Worm (Caenorhabditis elegans): ENCODE measurements around the gene F11G11.14.
"Not testable (repeated sequence)": the region's sequence is repeated elsewhere in the genome, so short reads cannot be mapped to it uniquely, and the experiment has no call there.

The F11G11.14 gene

DNA sequence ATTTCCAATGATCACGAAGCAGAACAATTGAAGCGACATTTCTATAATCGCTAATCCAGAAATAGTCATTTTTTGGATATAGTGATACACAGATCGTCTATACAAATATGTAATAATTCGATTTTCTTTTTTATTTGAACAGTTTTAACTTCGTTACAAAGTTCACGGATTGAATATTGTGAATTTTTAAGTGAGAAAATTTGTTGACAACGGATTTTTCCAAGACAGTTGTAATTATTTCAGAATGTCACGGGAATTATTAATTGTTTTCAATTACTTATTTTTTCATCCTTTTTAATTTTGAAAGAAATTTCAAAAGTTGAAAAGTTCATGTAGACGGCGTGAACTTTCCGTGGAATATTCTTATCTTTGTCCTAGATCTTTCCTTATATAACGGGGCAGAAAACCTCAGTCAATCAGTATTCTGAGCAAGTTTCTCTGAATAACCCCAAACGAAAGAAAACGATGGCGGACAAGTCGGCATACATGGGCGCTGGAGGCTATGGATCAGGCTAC, 21.3 kb upstream of the F11G11.14 start, which contains the start of the genes T23B7.2 and nspd-4:
TSS of gene T23B7.2 (minus strand) at position 101 of the 516 bp plus-strand sequence.
TSS of gene nspd-4 (plus strand) at position 466 of the 516 bp plus-strand sequence.
- not testable (repeated sequence) for TF ChIP-seq nhr-111 (GFP tag; optimal IDR thresholded peaks at IDR 0.05); Y48G9A.11 (GFP tag; IDR thresholded peaks at IDR 0.05); ama-1 (optimal IDR thresholded peaks at IDR 0.05)

DNA sequence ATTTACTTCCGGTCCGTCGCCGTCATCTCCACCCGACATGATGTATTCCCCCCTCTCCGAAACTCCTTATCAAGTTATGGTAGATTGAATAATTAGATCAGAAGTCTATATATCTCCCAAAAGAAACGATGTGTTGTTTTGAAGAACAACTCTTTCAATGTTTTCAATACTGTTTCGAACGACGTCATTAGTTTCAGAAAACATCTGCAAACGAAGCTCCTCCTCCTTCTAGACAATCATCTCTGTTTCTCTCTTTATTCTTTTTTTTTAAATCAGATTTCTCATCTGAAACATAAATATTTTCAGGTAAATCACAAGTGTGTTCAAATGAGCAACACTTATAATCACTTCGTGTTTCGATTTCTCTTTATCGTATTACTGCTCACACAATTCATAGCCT, 13.6 kb upstream of the F11G11.14 start, which contains the start of gene T23B7.3:
TSS of gene T23B7.3 (plus strand) at position 301 of the 400 bp plus-strand sequence.
- no peak for TF ChIP-seq tra-1 (GFP tag; IDR thresholded peaks at IDR 0.05)
- no peak for TF ChIP-seq lir-3 (tag; optimal IDR thresholded peaks at IDR 0.05)
- TF ChIP-seq lin-13 (GFP tag; optimal IDR thresholded peaks at IDR 0.05) = no peak
- no peak for TF ChIP-seq nhr-25 (tag; optimal IDR thresholded peaks at IDR 0.05; ENCODE audit: borderline replicate concordance, insufficient read depth)
- no peak for TF ChIP-seq ceh-82 (tag; optimal IDR thresholded peaks at IDR 0.05)
- TF ChIP-seq skn-1 (tag; optimal IDR thresholded peaks at IDR 0.05) = no peak
- no peak for TF ChIP-seq gei-8 (GFP tag; optimal IDR thresholded peaks at IDR 0.05)
- TF ChIP-seq dpl-1 (GFP tag; optimal IDR thresholded peaks at IDR 0.05) = no peak

DNA sequence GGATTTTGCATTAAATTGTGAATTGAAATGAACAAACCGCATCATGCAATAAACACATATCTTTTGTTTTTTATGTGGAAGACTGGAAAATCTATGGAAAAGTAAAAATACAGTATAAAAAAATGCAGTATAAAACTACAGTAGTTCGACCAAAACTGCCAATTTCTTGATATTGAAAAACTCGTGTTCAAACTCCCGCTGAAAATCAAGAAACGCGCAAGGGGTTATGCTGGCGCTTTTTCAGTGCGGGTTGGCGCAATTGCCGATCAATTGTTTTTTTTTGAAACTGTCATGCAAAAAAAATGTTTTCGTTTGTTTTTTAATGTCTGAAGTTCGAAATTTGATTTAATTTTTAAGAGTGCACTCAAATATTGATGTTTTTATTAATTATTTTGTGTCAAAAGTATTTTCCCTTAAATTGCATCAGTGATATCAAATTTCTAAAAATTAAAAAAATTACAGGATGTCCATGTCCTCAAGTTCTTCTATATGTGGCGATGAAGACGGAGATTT, 11.8 kb upstream of the F11G11.14 start, which contains the start of gene dnj-9:
TSS of gene dnj-9 (plus strand) at position 463 of the 513 bp plus-strand sequence.
- peak; percentile 77 for TF ChIP-seq egl-43 (GFP tag; IDR thresholded peaks at IDR 0.05)
- peak; percentile 76 for TF ChIP-seq zag-1 (tag; optimal IDR thresholded peaks at IDR 0.05)
- no peak for TF ChIP-seq F26F4.8 (GFP tag; conservative IDR thresholded peaks at IDR 0.05)
- TF ChIP-seq F37D6.2 (tag; optimal IDR thresholded peaks at IDR 0.05) = peak; percentile 89
- peak; percentile 65 for TF ChIP-seq zfp-2 (tag; optimal IDR thresholded peaks at IDR 0.05)
- TF ChIP-seq nhr-25 (tag; optimal IDR thresholded peaks at IDR 0.05; ENCODE audit: borderline replicate concordance, insufficient read depth) = peak; percentile 88
- peak; percentile 80 for TF ChIP-seq php-3 (GFP tag; IDR thresholded peaks at IDR 0.05)
- peak; percentile 93 for TF ChIP-seq F10B5.3 (tag; optimal IDR thresholded peaks at IDR 0.05)
- peak; percentile 64 for TF ChIP-seq zip-2 (tag; optimal IDR thresholded peaks at IDR 0.05)
- peak; percentile 89 for TF ChIP-seq pha-4 (GFP tag; IDR thresholded peaks at IDR 0.05)
- peak; percentile 94 for TF ChIP-seq pha-4 (tag; optimal IDR thresholded peaks at IDR 0.05)
- peak; percentile 95 for TF ChIP-seq T26A8.4 (GFP tag; IDR thresholded peaks at IDR 0.05)
- TF ChIP-seq D1046.2 (GFP tag; IDR thresholded peaks at IDR 0.05) = no peak
- TF ChIP-seq ceh-28 (tag; optimal IDR thresholded peaks at IDR 0.05) = no peak
- TF ChIP-seq nhr-111 (GFP tag; optimal IDR thresholded peaks at IDR 0.05) = no peak
- TF ChIP-seq jun-1 (tag; optimal IDR thresholded peaks at IDR 0.05) = peak; percentile 69
- TF ChIP-seq daf-19 (GFP tag; conservative IDR thresholded peaks at IDR 0.05) = peak; percentile 45; the same call in 1 of the 2 replicates
- TF ChIP-seq hlh-30 (tag; optimal IDR thresholded peaks at IDR 0.05; ENCODE audit: insufficient read depth) = peak; percentile 88
- TF ChIP-seq lsy-2 (tag; optimal IDR thresholded peaks at IDR 0.05) = peak; percentile 68 to 96
- peak; percentile 84 for TF ChIP-seq nhr-11 (tag; optimal IDR thresholded peaks at IDR 0.05)
- peak; percentile 82 for TF ChIP-seq nhr-42 (GFP tag; IDR thresholded peaks at IDR 0.05)
- peak; percentile 52 to 72 for TF ChIP-seq hif-1 (tag; optimal IDR thresholded peaks at IDR 0.05)
- TF ChIP-seq hmg-1.1 (GFP tag; IDR thresholded peaks at IDR 0.05) = peak; percentile 92
- TF ChIP-seq lin-13 (GFP tag; optimal IDR thresholded peaks at IDR 0.05) = peak; percentile 81
- TF ChIP-seq pqm-1 (tag; optimal IDR thresholded peaks at IDR 0.05) = no peak
- peak; percentile 95 for TF ChIP-seq mes-2 (tag; optimal IDR thresholded peaks at IDR 0.05; ENCODE audit: poor library complexity, severe bottlenecking)
- TF ChIP-seq ces-1 (GFP tag; optimal IDR thresholded peaks at IDR 0.05) = peak; percentile 52
- TF ChIP-seq skn-1 (tag; optimal IDR thresholded peaks at IDR 0.05) = no peak
- peak; percentile 89 for TF ChIP-seq F49E8.2 (tag; optimal IDR thresholded peaks at IDR 0.05; ENCODE audit: borderline replicate concordance)
- peak; percentile 90 for TF ChIP-seq ceh-20 (GFP tag; IDR thresholded peaks at IDR 0.05)
- TF ChIP-seq sdz-12 (GFP tag; optimal IDR thresholded peaks at IDR 0.05) = no peak
- peak in 1 of 2 experiments; percentile 51 for TF ChIP-seq mdl-1 (tag; optimal IDR thresholded peaks at IDR 0.05)
- peak; percentile 88 for TF ChIP-seq T20F7.1 (GFP tag; optimal IDR thresholded peaks at IDR 0.05)
- peak; percentile 86 for TF ChIP-seq fkh-10 (GFP tag; optimal IDR thresholded peaks at IDR 0.05)
- peak; percentile 19 for TF ChIP-seq snpc-4 (tag; optimal IDR thresholded peaks at IDR 0.05)
- peak; percentile 83 for TF ChIP-seq arid-1 (GFP tag; conservative IDR thresholded peaks at IDR 0.05)
- TF ChIP-seq hlh-11 (tag; optimal IDR thresholded peaks at IDR 0.05) = peak; percentile 92
- peak; percentile 94 for TF ChIP-seq dmd-6 (GFP tag; IDR thresholded peaks at IDR 0.05)
